Worm (Caenorhabditis elegans) whole organism, L2 larva: Measurements from ENCODE around the gene sru-27.
A peak's percentile ranks its signal among the peaks of the same experiment; 100 is the strongest.

Experiments
- C34F6.9 ChIP-seq: fragments of 150-350 bp; optimal IDR thresholded peaks from 2 replicates; lab custom pipeline; 2014; ENCODE audit warnings: missing biosample characterization, missing genetic modification characterization
- R02D3.7 ChIP-seq: fragments of 150-350 bp; optimal IDR thresholded peaks from 2 replicates; lab custom pipeline; 2014; ENCODE audit warnings: missing biosample characterization, missing genetic modification characterization
- Y55F3AM.14 ChIP-seq: fragments of 200-800 bp; sonication (Bioruptor generic); optimal IDR thresholded peaks from 2 replicates; lab custom pipeline; 2018; ENCODE audit warnings: mild to moderate bottlenecking, missing genetic modification characterization, missing compliant biosample characterization
- ZK546.5 ChIP-seq: sonication (generic microtip); optimal IDR thresholded peaks from 2 replicates; lab custom pipeline; 2017; ENCODE audit warnings: missing biosample characterization, missing genetic modification characterization
- blmp-1 ChIP-seq: sonication (generic microtip); optimal IDR thresholded peaks from 2 replicates; lab custom pipeline; 2017; ENCODE audit warnings: missing genetic modification characterization, mild to moderate bottlenecking, missing compliant biosample characterization, antibody characterized with exemption, moderate library complexity; ENCODE audit not compliant: insufficient read depth
- ceh-16 ChIP-seq: fragments of 150-350 bp; optimal IDR thresholded peaks from 2 replicates; lab custom pipeline; 2014; ENCODE audit warnings: missing biosample characterization, missing genetic modification characterization
- crh-2 ChIP-seq: sonication (generic microtip); optimal IDR thresholded peaks from 2 replicates; lab custom pipeline; 2017; ENCODE audit warnings: missing biosample characterization, missing genetic modification characterization
- egl-27 ChIP-seq: sonication (generic microtip); optimal IDR thresholded peaks from 3 replicates; lab custom pipeline; 2017; ENCODE audit warnings: missing biosample characterization, missing genetic modification reagents, missing genetic modification characterization
- elt-1 ChIP-seq: fragments of 150-350 bp; optimal IDR thresholded peaks from 2 replicates; lab custom pipeline; 2014; ENCODE audit warnings: missing biosample characterization, missing genetic modification characterization
- elt-3 ChIP-seq: sonication (generic microtip); optimal IDR thresholded peaks from 2 replicates; lab custom pipeline; 2017; ENCODE audit warnings: missing biosample characterization, missing genetic modification characterization
- fos-1 ChIP-seq: fragments of 150-350 bp; optimal IDR thresholded peaks from 2 replicates; lab custom pipeline; 2014; ENCODE audit warnings: missing biosample characterization, missing genetic modification characterization
- gmeb-1 ChIP-seq: fragments of 150-350 bp; optimal IDR thresholded peaks from 2 replicates; lab custom pipeline; 2014; ENCODE audit warnings: missing biosample characterization, missing genetic modification characterization
- lin-11 ChIP-seq: fragments of 150-350 bp; sonication (generic microtip); optimal IDR thresholded peaks from 2 replicates; lab custom pipeline; 2014; ENCODE audit warnings: missing biosample characterization, missing genetic modification characterization, inconsistent platforms, mixed read lengths
- lin-13 ChIP-seq: fragments of 150-350 bp; optimal IDR thresholded peaks from 2 replicates; lab custom pipeline; 2014; ENCODE audit warnings: missing biosample characterization, missing genetic modification reagents, missing genetic modification characterization
- lsy-2 ChIP-seq, 2 experiments: fragments of 150-350 bp in 1 of 2; sonication (generic microtip) in 1 of 2; optimal IDR thresholded peaks; 2 replicates each; lab custom pipeline; 2014 to 2017; ENCODE audit warnings: missing biosample characterization in 2 of 2, missing genetic modification characterization in 2 of 2
- mab-5 ChIP-seq: fragments of 150-350 bp; optimal IDR thresholded peaks from 2 replicates; lab custom pipeline; 2014; ENCODE audit warnings: missing biosample characterization, missing genetic modification characterization
- mdl-1 ChIP-seq, 2 experiments: fragments of 150-350 bp in 1 of 2; sonication (generic microtip) in 1 of 2; optimal IDR thresholded peaks; 2 replicates each; lab custom pipeline; 2017; ENCODE audit warnings: missing biosample characterization in 2 of 2, missing genetic modification characterization in 2 of 2
- nhr-10 ChIP-seq: sonication (generic microtip); optimal IDR thresholded peaks from 2 replicates; lab custom pipeline; 2017; ENCODE audit warnings: missing biosample characterization, missing genetic modification characterization
- nhr-23 ChIP-seq: fragments of 150-350 bp; optimal IDR thresholded peaks from 2 replicates; lab custom pipeline; 2014; ENCODE audit warnings: missing biosample characterization, missing genetic modification reagents, missing genetic modification characterization
- nhr-237 ChIP-seq: fragments of 150-350 bp; optimal IDR thresholded peaks from 2 replicates; lab custom pipeline; 2014; ENCODE audit warnings: missing biosample characterization, missing genetic modification characterization
- nhr-25 ChIP-seq: fragments of 150-350 bp; sonication (generic microtip); optimal IDR thresholded peaks from 3 replicates; lab custom pipeline; 2014; ENCODE audit warnings: missing biosample characterization, missing genetic modification characterization
- sem-4 ChIP-seq: fragments of 150-350 bp; optimal IDR thresholded peaks from 2 replicates; lab custom pipeline; 2014; ENCODE audit warnings: missing biosample characterization, missing genetic modification reagents, missing genetic modification characterization
- skn-1 ChIP-seq: sonication (generic microtip); optimal IDR thresholded peaks from 2 replicates; lab custom pipeline; 2017; ENCODE audit warnings: missing biosample characterization, missing genetic modification characterization
- sma-3 ChIP-seq: sonication (generic microtip); optimal IDR thresholded peaks from 2 replicates; lab custom pipeline; 2016; ENCODE audit warnings: missing genetic modification reagents, missing genetic modification characterization, missing compliant biosample characterization
- sma-9 ChIP-seq, 2 experiments: fragments of 150-350 bp in 1 of 2; sonication (generic microtip) in 1 of 2; optimal IDR thresholded peaks; 2 replicates each; lab custom pipeline; 2014 to 2016; ENCODE audit warnings: missing genetic modification characterization in 2 of 2, mild to moderate bottlenecking in 1 of 2, missing biosample characterization in 1 of 2, missing compliant biosample characterization in 1 of 2, missing genetic modification reagents in 1 of 2, moderate library complexity in 1 of 2
- unc-39 ChIP-seq: fragments of 150-350 bp; optimal IDR thresholded peaks from 2 replicates; lab custom pipeline; 2014; ENCODE audit warnings: missing biosample characterization, missing genetic modification characterization
- unc-55 ChIP-seq: fragments of 150-350 bp; sonication (generic microtip); optimal IDR thresholded peaks from 3 replicates; lab custom pipeline; 2014; ENCODE audit warnings: missing biosample characterization, missing genetic modification reagents, missing genetic modification characterization
- zag-1 ChIP-seq: fragments of 150-350 bp; optimal IDR thresholded peaks from 2 replicates; lab custom pipeline; 2014; ENCODE audit warnings: missing biosample characterization, missing genetic modification characterization
- ztf-1 ChIP-seq: fragments of 200-800 bp; sonication (Bioruptor generic); conservative IDR thresholded peaks from 2 replicates; pipeline ENCODE4 v1.3.6; 2022; ENCODE audit warnings: missing genetic modification characterization, missing compliant biosample characterization
- ztf-11 ChIP-seq: sonication (generic microtip); optimal IDR thresholded peaks from 2 replicates; lab custom pipeline; 2017; ENCODE audit warnings: missing biosample characterization, missing genetic modification characterization
- ztf-4 ChIP-seq: fragments of 150-350 bp; optimal IDR thresholded peaks from 2 replicates; lab custom pipeline; 2014; ENCODE audit warnings: missing biosample characterization, missing genetic modification characterization

Gene sru-27

DNA sequence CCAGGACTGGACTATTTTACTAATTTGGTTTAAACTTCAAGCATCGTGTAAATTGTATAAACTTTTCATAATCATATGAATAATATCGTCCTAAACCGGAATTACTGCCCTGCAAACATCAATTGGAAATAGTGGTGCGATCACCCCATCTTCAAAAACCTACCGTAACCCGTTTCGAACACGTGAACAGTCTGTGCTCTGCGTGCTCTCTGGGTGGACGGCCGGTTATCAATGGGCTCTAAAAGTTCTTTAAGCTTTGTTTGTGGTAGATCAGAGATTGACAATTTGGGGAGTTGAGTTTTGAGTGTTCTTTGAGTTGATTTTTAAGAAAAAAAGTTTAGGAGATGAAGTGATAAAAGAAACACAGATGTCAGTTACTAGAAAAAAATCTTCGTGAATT lies 42.6 kb upstream of the sru-27 start:
- TF ChIP-seq lin-11 (tag; lab: Kevin White, UChicago) (no peak), egl-27 (no peak), lin-13 (GFP tag; lab: Kevin White, UChicago) (no peak), mdl-1 (tag; optimal IDR thresholded peaks at IDR 0.05; lab: Kevin White, UChicago) (no peak), unc-55 (GFP tag; lab: Kevin White, UChicago) (no peak), ceh-16 (no peak), ztf-1 (GFP tag; lab: Robert Waterston, UW) (no peak), ztf-4 (tag; lab: Kevin White, UChicago) (no peak), lsy-2 (tag; optimal IDR thresholded peaks at IDR 0.05; lab: Kevin White, UChicago) (peak in 1 of 2 experiments; percentile 41), sma-9 (GFP tag; optimal IDR thresholded peaks at IDR 0.05; lab: Kevin White, UChicago) (peak; percentile 45), sma-9 (tag; optimal IDR thresholded peaks at IDR 0.05; lab: Kevin White, UChicago) (no peak), elt-1 (no peak)

- TF ChIP-seq crh-2 (tag; lab: Kevin White, UChicago) (peak; percentile 2), lin-11 (tag; lab: Kevin White, UChicago) (no peak), fos-1 (tag; lab: Kevin White, UChicago) (peak; percentile 33), gmeb-1 (tag; lab: Kevin White, UChicago) (peak; percentile 14), unc-39 (no peak), sma-9 (GFP tag; optimal IDR thresholded peaks at IDR 0.05; lab: Kevin White, UChicago) (peak; percentile 56), sma-9 (tag; optimal IDR thresholded peaks at IDR 0.05; lab: Kevin White, UChicago) (no peak)
These were observed 39.8 kb upstream of the sru-27 start for ce11 chrV:1459374-1459926.

DNA sequence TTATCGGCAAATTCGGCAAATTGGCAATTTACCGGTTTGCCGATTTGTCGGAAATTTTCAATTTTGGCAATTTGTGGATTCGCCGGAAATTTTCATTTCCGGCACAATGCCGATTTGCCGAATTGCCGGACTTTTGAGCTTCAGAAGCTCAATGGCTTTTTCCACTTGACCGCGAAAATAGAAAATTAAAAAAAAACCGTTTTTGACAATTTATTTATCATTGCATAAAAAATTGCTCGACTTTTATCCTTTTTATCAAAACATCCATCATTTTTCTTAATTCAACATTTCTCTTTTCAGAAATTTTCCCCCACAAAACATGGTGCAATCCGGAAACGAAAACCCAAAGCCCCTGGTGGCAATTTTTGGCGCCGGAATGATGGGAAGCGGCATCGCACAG lies 39.2 kb upstream of the sru-27 start, which contains the start of gene hacd-1:
Gene hacd-1, plus strand, starts transcription at position 301 of the 400 bp plus-strand sequence.
- no peak for TF ChIP-seq ZK546.5
- no peak for TF ChIP-seq sma-3 (GFP tag; lab: Kevin White, UChicago)

DNA sequence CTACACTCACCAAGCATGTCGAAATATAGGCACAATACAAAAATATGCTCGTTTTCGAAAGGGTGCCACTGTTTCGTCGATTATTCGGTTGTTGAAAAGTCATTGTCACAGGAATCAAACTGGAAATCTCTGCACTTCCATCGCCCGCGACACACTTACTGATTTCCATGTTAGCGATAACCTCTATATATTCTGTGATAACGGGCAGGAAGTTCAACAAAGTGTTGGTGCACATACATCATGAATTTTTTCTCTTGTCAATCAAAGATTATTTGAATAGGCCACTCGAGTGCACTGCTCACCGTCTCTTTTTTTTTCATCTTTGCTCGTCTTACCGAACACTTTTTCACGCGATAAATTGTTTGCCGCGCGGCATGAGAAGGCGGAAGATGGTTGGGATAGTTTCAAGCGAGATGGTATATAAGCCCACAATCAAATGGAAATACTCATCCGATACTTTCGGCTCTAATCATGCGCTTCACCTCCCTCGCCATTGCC lies 34.6 kb upstream of the sru-27 start, which contains the start of the genes fpn-1.2 and pqn-54:
Gene fpn-1.2, minus strand, starts transcription at position 157 of the 498 bp plus-strand sequence.
Gene pqn-54, plus strand, starts transcription at position 448 of the 498 bp plus-strand sequence.
- TF ChIP-seq sma-9 (GFP tag; optimal IDR thresholded peaks at IDR 0.05; lab: Kevin White, UChicago) (peak; percentile 11), sma-9 (tag; optimal IDR thresholded peaks at IDR 0.05; lab: Kevin White, UChicago) (no peak), zag-1 (no peak), elt-3 (tag; lab: Kevin White, UChicago) (no peak), sem-4 (tag; lab: Kevin White, UChicago) (no peak), blmp-1 (tag; lab: Kevin White, UChicago) (no peak), mdl-1 (tag; optimal IDR thresholded peaks at IDR 0.05; lab: Kevin White, UChicago) (no peak), C34F6.9 (tag; lab: Kevin White, UChicago) (no peak), fos-1 (tag; lab: Kevin White, UChicago) (peak; percentile 37), nhr-23 (no peak)

ce11 chrV:1465932-1466331 lies 33.3 kb upstream of the sru-27 start:
- TF ChIP-seq R02D3.7 (tag; lab: Kevin White, UChicago) (no peak), skn-1 (tag; lab: Kevin White, UChicago) (no peak), crh-2 (tag; lab: Kevin White, UChicago) (no peak), nhr-10 (tag; lab: Kevin White, UChicago) (no peak), C34F6.9 (tag; lab: Kevin White, UChicago) (no peak), Y55F3AM.14 (GFP tag; lab: Kevin White, UChicago) (no peak), nhr-23 (no peak), mab-5 (no peak), ceh-16 (no peak), lin-11 (tag; lab: Kevin White, UChicago) (no peak), nhr-25 (no peak), nhr-237 (tag; lab: Kevin White, UChicago) (no peak), ztf-11 (no peak)
